Worm (Caenorhabditis elegans) whole organism, mixed stage, embryonic: Measurements from ENCODE around the gene osm-8.

ENCODE experiments used
- M03D4.4 ChIP-seq: sonication (generic microtip); optimal IDR thresholded peaks from 2 replicates; lab custom pipeline; 2017; ENCODE audit warnings: mild to moderate bottlenecking, missing genetic modification characterization, missing compliant biosample characterization
- blmp-1 ChIP-seq: fragments of 150-350 bp; optimal IDR thresholded peaks from 2 replicates; lab custom pipeline; 2014; ENCODE audit warnings: missing biosample characterization, missing genetic modification characterization
- ceh-39 ChIP-seq: fragments of 150-350 bp; optimal IDR thresholded peaks from 2 replicates; lab custom pipeline; 2014; ENCODE audit warnings: missing biosample characterization, missing genetic modification characterization
- ceh-83 ChIP-seq: fragments of 200-800 bp; sonication (Bioruptor generic); optimal IDR thresholded peaks from 2 replicates; lab custom pipeline; 2018; ENCODE audit warnings: mild to moderate bottlenecking, missing genetic modification characterization, missing compliant biosample characterization
- ces-1 ChIP-seq: fragments of 150-350 bp; optimal IDR thresholded peaks from 2 replicates; lab custom pipeline; 2014; ENCODE audit warnings: missing biosample characterization, missing genetic modification reagents, missing genetic modification characterization
- cnd-1 ChIP-seq: fragments of 200-800 bp; sonication (Bioruptor generic); optimal IDR thresholded peaks from 2 replicates; lab custom pipeline; 2018; ENCODE audit warnings: mild to moderate bottlenecking, missing genetic modification characterization, missing compliant biosample characterization
- drap-1 ChIP-seq: fragments of 200-800 bp; sonication (Bioruptor generic); optimal IDR thresholded peaks from 3 replicates; lab custom pipeline; 2018; ENCODE audit warnings: mild to moderate bottlenecking, missing genetic modification characterization, missing compliant biosample characterization
- elt-1 ChIP-seq: sonication (generic microtip); optimal IDR thresholded peaks from 2 replicates; lab custom pipeline; 2017; ENCODE audit warnings: missing genetic modification characterization, mild to moderate bottlenecking, missing compliant biosample characterization, antibody characterized with exemption, moderate library complexity, borderline replicate concordance; ENCODE audit not compliant: insufficient read depth
- flh-1 ChIP-seq: fragments of 200-800 bp; sonication (Bioruptor generic); optimal IDR thresholded peaks from 2 replicates; lab custom pipeline; 2018; ENCODE audit warnings: mild to moderate bottlenecking, missing genetic modification characterization, moderate library complexity, missing compliant biosample characterization
- ham-2 ChIP-seq: fragments of 200-800 bp; sonication (Bioruptor generic); optimal IDR thresholded peaks from 2 replicates; lab custom pipeline; 2018; ENCODE audit warnings: mild to moderate bottlenecking, missing genetic modification characterization, missing compliant biosample characterization
- hlh-1 ChIP-seq: fragments of 150-350 bp; optimal IDR thresholded peaks from 2 replicates; lab custom pipeline; 2014; ENCODE audit warnings: missing biosample characterization, missing genetic modification reagents, missing genetic modification characterization
- lin-13 ChIP-seq: fragments of 150-350 bp; optimal IDR thresholded peaks from 2 replicates; lab custom pipeline; 2014; ENCODE audit warnings: missing biosample characterization, missing genetic modification characterization
- lin-32 ChIP-seq: fragments of 200-800 bp; sonication (Bioruptor generic); optimal IDR thresholded peaks from 2 replicates; lab custom pipeline; 2018; ENCODE audit warnings: mild to moderate bottlenecking, missing genetic modification characterization, missing compliant biosample characterization
- lsy-2 ChIP-seq: fragments of 150-350 bp; optimal IDR thresholded peaks from 2 replicates; lab custom pipeline; 2014; ENCODE audit warnings: missing biosample characterization, missing genetic modification characterization
- mab-5 ChIP-seq: fragments of 150-350 bp; optimal IDR thresholded peaks from 2 replicates; lab custom pipeline; 2014; ENCODE audit warnings: missing biosample characterization, missing genetic modification characterization
- mep-1 ChIP-seq: fragments of 150-350 bp; optimal IDR thresholded peaks from 2 replicates; lab custom pipeline; 2017; ENCODE audit warnings: missing biosample characterization, missing genetic modification reagents, missing genetic modification characterization, inconsistent platforms
- mls-2 ChIP-seq: sonication (generic microtip); optimal IDR thresholded peaks from 2 replicates; lab custom pipeline; 2016; ENCODE audit warnings: mild to moderate bottlenecking, missing genetic modification characterization, moderate library complexity, missing compliant biosample characterization
- nhr-12 ChIP-seq: fragments of 150-350 bp; optimal IDR thresholded peaks from 2 replicates; lab custom pipeline; 2014; ENCODE audit warnings: missing biosample characterization, missing genetic modification characterization
- nhr-237 ChIP-seq: fragments of 150-350 bp; optimal IDR thresholded peaks from 2 replicates; lab custom pipeline; 2014; ENCODE audit warnings: missing biosample characterization, missing genetic modification characterization
- nhr-28 ChIP-seq: fragments of 150-350 bp; optimal IDR thresholded peaks from 2 replicates; lab custom pipeline; 2014; ENCODE audit warnings: missing biosample characterization, missing genetic modification characterization
- nhr-76 ChIP-seq: sonication (generic microtip); optimal IDR thresholded peaks from 2 replicates; lab custom pipeline; 2017; ENCODE audit warnings: missing biosample characterization, missing genetic modification characterization
- sem-2 ChIP-seq: fragments of 200-800 bp; sonication (Bioruptor generic); optimal IDR thresholded peaks from 2 replicates; lab custom pipeline; 2018; ENCODE audit warnings: mild to moderate bottlenecking, missing genetic modification characterization, missing compliant biosample characterization
- snpc-4 ChIP-seq: fragments of 150-350 bp; optimal IDR thresholded peaks from 2 replicates; lab custom pipeline; 2014; ENCODE audit warnings: missing biosample characterization, missing genetic modification characterization
- sptf-1 ChIP-seq: sonication (generic microtip); optimal IDR thresholded peaks from 2 replicates; lab custom pipeline; 2017; ENCODE audit warnings: mild to moderate bottlenecking, missing genetic modification characterization, moderate library complexity, missing compliant biosample characterization
- tbx-8 ChIP-seq: fragments of 200-800 bp; sonication (Bioruptor generic); optimal IDR thresholded peaks from 2 replicates; lab custom pipeline; 2018; ENCODE audit warnings: mild to moderate bottlenecking, missing genetic modification characterization, moderate library complexity, missing compliant biosample characterization
- unc-120 ChIP-seq: sonication (generic microtip); optimal IDR thresholded peaks from 2 replicates; lab custom pipeline; 2017; ENCODE audit warnings: missing genetic modification characterization, missing compliant biosample characterization; ENCODE audit not compliant: poor library complexity, severe bottlenecking
- unc-39 ChIP-seq: fragments of 150-350 bp; optimal IDR thresholded peaks from 2 replicates; lab custom pipeline; 2014; ENCODE audit warnings: missing biosample characterization, missing genetic modification characterization
- unc-62 ChIP-seq: fragments of 150-350 bp; optimal IDR thresholded peaks from 2 replicates; lab custom pipeline; 2014; ENCODE audit warnings: missing biosample characterization, missing genetic modification reagents, missing genetic modification characterization
- zip-8 ChIP-seq: fragments of 150-350 bp; optimal IDR thresholded peaks from 2 replicates; lab custom pipeline; 2014; ENCODE audit warnings: missing biosample characterization, missing genetic modification characterization

The osm-8 gene

ce11 chrII:7598702-7599314 lies 6.4 kb downstream of the osm-8 start, which contains the start of gene pgam-5:
Gene pgam-5, minus strand, starts transcription at chrII:7598752.
- no peak for TF ChIP-seq ceh-83 (GFP tag; lab: Kevin White, UChicago)
- TF ChIP-seq M03D4.4 (tag; lab: Kevin White, UChicago) = no peak
- no peak for TF ChIP-seq nhr-76 (tag; lab: Kevin White, UChicago)
- TF ChIP-seq lsy-2 (tag; lab: Kevin White, UChicago) = no peak
- TF ChIP-seq nhr-12 (tag; lab: Kevin White, UChicago) = no peak
- TF ChIP-seq lin-13 (tag; lab: Kevin White, UChicago) = no peak
- no peak for TF ChIP-seq sem-2 (GFP tag; lab: Kevin White, UChicago)
- no peak for TF ChIP-seq blmp-1 (tag; lab: Kevin White, UChicago)
- TF ChIP-seq drap-1 (GFP tag; lab: Kevin White, UChicago) = no peak
- TF ChIP-seq nhr-28 (tag; lab: Kevin White, UChicago) = no peak

ce11 chrII:7594812-7595211 lies 10.4 kb downstream of the osm-8 start, which contains the start of gene syd-1:
Gene syd-1, minus strand, starts transcription at chrII:7594912.
- no peak for TF ChIP-seq ceh-39 (tag; lab: Kevin White, UChicago)
- TF ChIP-seq nhr-237 = no peak
- no peak for TF ChIP-seq zip-8 (tag; lab: Kevin White, UChicago)
- no peak for TF ChIP-seq lin-13 (tag; lab: Kevin White, UChicago)

- TF ChIP-seq ces-1 (GFP tag; lab: Kevin White, UChicago) = peak; percentile 84
- no peak for TF ChIP-seq hlh-1 (tag; lab: Kevin White, UChicago)
These were observed 10.9 kb downstream of the osm-8 start for ce11 chrII:7594262-7594661.

- peak; percentile 18 for TF ChIP-seq ces-1 (GFP tag; lab: Kevin White, UChicago)
- no peak for TF ChIP-seq zip-8 (tag; lab: Kevin White, UChicago)
- peak; percentile 30 for TF ChIP-seq sptf-1 (tag; lab: Kevin White, UChicago)
- TF ChIP-seq lin-32 = no peak
- TF ChIP-seq mep-1 (tag; lab: Kevin White, UChicago) = peak; percentile 21
- no peak for TF ChIP-seq mab-5 (tag; lab: Kevin White, UChicago)
- TF ChIP-seq mls-2 (tag; lab: Kevin White, UChicago) = peak; percentile 61
- TF ChIP-seq drap-1 (GFP tag; lab: Kevin White, UChicago) = peak; percentile 21
- TF ChIP-seq lsy-2 (tag; lab: Kevin White, UChicago) = no peak
- TF ChIP-seq elt-1 = no peak
These were observed 12.0 kb downstream of the osm-8 start for ce11 chrII:7593227-7593626.

ce11 chrII:7588295-7588694 lies 16.9 kb downstream of the osm-8 start:
- TF ChIP-seq flh-1 (GFP tag; lab: Kevin White, UChicago) (no peak), ces-1 (GFP tag; lab: Kevin White, UChicago) (peak; percentile 26)

- TF ChIP-seq lsy-2 (tag; lab: Kevin White, UChicago) = no peak
- TF ChIP-seq mab-5 (tag; lab: Kevin White, UChicago) = no peak
- no peak for TF ChIP-seq unc-120 (tag; lab: Kevin White, UChicago)
- no peak for TF ChIP-seq drap-1 (GFP tag; lab: Kevin White, UChicago)
- no peak for TF ChIP-seq unc-39 (tag; lab: Kevin White, UChicago)
- TF ChIP-seq unc-62 (GFP tag; lab: Kevin White, UChicago) = no peak
- TF ChIP-seq cnd-1 = no peak
- no peak for TF ChIP-seq ceh-39 (tag; lab: Kevin White, UChicago)
- TF ChIP-seq ceh-83 (GFP tag; lab: Kevin White, UChicago) = no peak
- TF ChIP-seq snpc-4 (tag; lab: Kevin White, UChicago) = no peak
- TF ChIP-seq tbx-8 = no peak
- no peak for TF ChIP-seq ham-2 (GFP tag; lab: Kevin White, UChicago)
- no peak for TF ChIP-seq blmp-1 (tag; lab: Kevin White, UChicago)
- no peak for TF ChIP-seq nhr-76 (tag; lab: Kevin White, UChicago)
- no peak for TF ChIP-seq M03D4.4 (tag; lab: Kevin White, UChicago)
These were observed 21.7 kb downstream of the osm-8 start, which contains the start of gene mks-3 for ce11 chrII:7583555-7583954. Gene mks-3, minus strand, starts transcription at chrII:7583655.
